Fruit fly (Drosophila melanogaster): Measurements from ENCODE around the gene Egfrap.

Gene Egfrap

DNA sequence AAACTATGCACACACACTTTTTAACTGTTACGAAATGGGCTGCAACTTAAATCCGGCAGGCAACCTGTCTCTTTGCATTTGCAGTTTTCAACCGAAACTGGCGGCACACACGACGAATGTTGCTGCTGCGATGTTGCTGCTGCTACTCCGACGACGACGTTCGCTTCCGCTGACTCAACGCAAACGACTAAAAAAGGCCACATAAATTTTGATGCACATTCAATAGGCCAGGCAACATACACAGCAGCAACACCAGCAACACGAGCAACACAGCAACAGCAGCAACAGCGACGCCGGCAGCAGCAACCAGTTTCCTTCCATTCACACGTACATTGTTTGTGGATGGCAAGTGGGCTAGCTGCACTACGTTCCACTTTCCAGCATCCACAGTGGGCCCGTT, at the start of gene Egfrap:
TSS of gene Egfrap (minus strand) at position 192 of the 400 bp plus-strand sequence.
- TF ChIP-seq CG9139 (GFP tag; optimal IDR thresholded peaks at IDR 0.05) (no peak), dsx (GFP tag; optimal IDR thresholded peaks at IDR 0.05; ENCODE audit: poor library complexity, severe bottlenecking) (peak; percentile 38), Sox15 (GFP tag; optimal IDR thresholded peaks at IDR 0.05) (no peak), CG31627 (GFP tag; optimal IDR thresholded peaks at IDR 0.05) (no peak), svp (GFP tag) (no peak), CG34406 (GFP tag; optimal IDR thresholded peaks at IDR 0.05) (no peak), achi (GFP tag; optimal IDR thresholded peaks at IDR 0.05) (no peak), spab (GFP tag; optimal IDR thresholded peaks at IDR 0.05) (no peak), Smox (GFP tag; optimal IDR thresholded peaks at IDR 0.05) (no peak), OdsH (GFP tag; optimal IDR thresholded peaks at IDR 0.05) (no peak), Gug (GFP tag; IDR thresholded peaks at IDR 0.05) (no peak), Eip75B (GFP tag; optimal IDR thresholded peaks at IDR 0.05) (peak; percentile 1), Sox14 (GFP tag; optimal IDR thresholded peaks at IDR 0.05) (no peak), CG11902 (GFP tag; optimal IDR thresholded peaks at IDR 0.05) (no peak), Lpt (GFP tag; optimal IDR thresholded peaks at IDR 0.05) (peak; percentile 71), fkh (GFP tag; optimal IDR thresholded peaks at IDR 0.05) (no peak), Ets21C (GFP tag; optimal IDR thresholded peaks at IDR 0.05) (no peak), net (GFP tag; optimal IDR thresholded peaks at IDR 0.05) (peak; percentile 12), Hr4 (GFP tag; optimal IDR thresholded peaks at IDR 0.05) (no peak), CG32006 (GFP tag; optimal IDR thresholded peaks at IDR 0.05) (no peak), topi (GFP tag; optimal IDR thresholded peaks at IDR 0.05) (no peak), pdm3 (GFP tag; optimal IDR thresholded peaks at IDR 0.05) (no peak), cyc (GFP tag; optimal IDR thresholded peaks at IDR 0.05) (no peak), Eip78C (GFP tag) (peak; percentile 70), CG6276 (GFP tag; optimal IDR thresholded peaks at IDR 0.05) (no peak), ss (GFP tag; optimal IDR thresholded peaks at IDR 0.05) (peak; percentile 7 to 25), fd85E (GFP tag; optimal IDR thresholded peaks at IDR 0.05) (no peak), dac (GFP tag; optimal IDR thresholded peaks at IDR 0.05) (no peak), esn (GFP tag; optimal IDR thresholded peaks at IDR 0.05) (peak; percentile 0), eg (GFP tag; IDR thresholded peaks at IDR 0.05) (no peak), CG10669 (GFP tag; optimal IDR thresholded peaks at IDR 0.05) (no peak), Eip93F (GFP tag; optimal IDR thresholded peaks at IDR 0.05) (no peak), CG6854 (GFP tag; optimal IDR thresholded peaks at IDR 0.05) (peak; percentile 48), lz (GFP tag; optimal IDR thresholded peaks at IDR 0.05) (no peak), CG6163 (GFP tag; IDR thresholded peaks at IDR 0.05) (peak; percentile 52; the same call in 1 of the 3 replicates), CG7368 (GFP tag; optimal IDR thresholded peaks at IDR 0.05) (no peak), fd59A (GFP tag; optimal IDR thresholded peaks at IDR 0.05) (no peak), Hr38 (GFP tag; optimal IDR thresholded peaks at IDR 0.05) (no peak), CG8119 (GFP tag; IDR thresholded peaks at IDR 0.05) (no peak), CG6792 (GFP tag; optimal IDR thresholded peaks at IDR 0.05) (no peak), CG3032 (tag; optimal IDR thresholded peaks at IDR 0.05) (no peak), acj6 (GFP tag; optimal IDR thresholded peaks at IDR 0.05) (no peak), CG8319 (GFP tag; optimal IDR thresholded peaks at IDR 0.05) (no peak), Blimp-1 (GFP tag; optimal IDR thresholded peaks at IDR 0.05) (no peak), CG4318 (GFP tag; optimal IDR thresholded peaks at IDR 0.05) (no peak), CG11294 (GFP tag; IDR thresholded peaks at IDR 0.05) (no peak), vri (GFP tag; optimal IDR thresholded peaks at IDR 0.05) (no peak), Sox102F (GFP tag; optimal IDR thresholded peaks at IDR 0.05) (no peak), CG15336 (GFP tag; IDR thresholded peaks at IDR 0.05) (peak; percentile 25; the same call in 1 of the 2 replicates), CG3919 (GFP tag; optimal IDR thresholded peaks at IDR 0.05) (peak; percentile 80), CG8632 (GFP tag; optimal IDR thresholded peaks at IDR 0.05) (no peak), CG6808 (GFP tag; optimal IDR thresholded peaks at IDR 0.05) (no peak), Hr39 (GFP tag; optimal IDR thresholded peaks at IDR 0.05) (no peak), Ets96B (tag; optimal IDR thresholded peaks at IDR 0.05) (no peak)

All from whole organism, prepupa.